Worm (Caenorhabditis elegans): Measurements from ENCODE around the gene nep-21.

Gene nep-21

DNA sequence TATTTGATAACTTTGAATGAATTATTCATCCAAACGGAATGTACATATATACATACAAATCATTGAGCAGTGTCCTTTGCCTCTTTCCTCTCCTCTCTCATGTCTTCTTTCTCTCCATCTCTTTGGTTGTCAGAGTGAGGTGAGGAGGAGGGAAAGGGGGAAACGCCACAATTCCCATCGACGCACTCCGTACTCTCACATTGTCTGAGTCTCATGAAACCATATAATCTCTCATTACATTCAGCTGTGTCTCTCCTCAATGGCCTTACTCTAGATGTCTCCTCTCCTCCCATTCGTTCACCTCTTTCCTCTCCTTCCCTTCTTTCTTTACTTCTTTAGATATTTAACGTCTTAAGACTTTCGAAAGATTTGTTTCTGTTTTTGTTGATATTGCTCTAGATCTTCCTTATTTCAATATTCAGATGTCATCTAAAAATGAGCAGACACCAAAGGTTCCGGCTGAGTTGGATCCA, 48.6 kb downstream of the nep-21 start, which contains the start of gene ceh-74:
TSS of gene ceh-74 (plus strand) at position 423 of the 473 bp plus-strand sequence.
- TF ChIP-seq sem-4 (tag; optimal IDR thresholded peaks at IDR 0.05) (no peak), lin-13 (GFP tag; optimal IDR thresholded peaks at IDR 0.05) (no peak), nhr-237 (tag; optimal IDR thresholded peaks at IDR 0.05) (no peak), unc-55 (GFP tag; optimal IDR thresholded peaks at IDR 0.05) (no peak), nhr-129 (tag; optimal IDR thresholded peaks at IDR 0.05) (peak; percentile 50), peb-1 (tag; optimal IDR thresholded peaks at IDR 0.05) (no peak), F13H6.1 (tag; optimal IDR thresholded peaks at IDR 0.05) (peak; percentile 16), sma-9 (GFP tag; optimal IDR thresholded peaks at IDR 0.05) (peak; percentile 7), sma-9 (tag; optimal IDR thresholded peaks at IDR 0.05) (no peak), C34F6.9 (tag; optimal IDR thresholded peaks at IDR 0.05) (peak; percentile 61), nhr-23 (tag; optimal IDR thresholded peaks at IDR 0.05) (no peak)

DNA sequence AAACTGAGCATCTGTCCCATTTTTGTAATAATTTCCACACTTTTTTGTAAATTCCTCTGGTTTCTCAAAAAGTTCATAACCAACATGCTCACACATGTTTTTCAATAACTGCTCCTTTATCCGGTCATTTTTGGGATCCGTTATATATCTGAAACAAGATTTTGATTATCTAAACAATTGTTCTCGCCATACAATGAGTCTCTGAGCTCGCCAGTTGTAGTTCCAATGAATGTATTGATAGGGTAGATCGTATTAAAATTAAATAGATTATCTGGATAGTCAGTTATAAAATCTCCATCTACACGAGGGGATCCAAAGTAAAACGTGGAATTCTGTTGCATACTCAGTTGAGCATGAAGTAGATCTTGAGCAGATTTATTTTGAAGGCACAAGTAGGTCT, 49.7 kb downstream of the nep-21 start:
- TF ChIP-seq nhr-10 (tag; optimal IDR thresholded peaks at IDR 0.05), result no peak
- no peak for TF ChIP-seq elt-1 (tag; optimal IDR thresholded peaks at IDR 0.05)

DNA sequence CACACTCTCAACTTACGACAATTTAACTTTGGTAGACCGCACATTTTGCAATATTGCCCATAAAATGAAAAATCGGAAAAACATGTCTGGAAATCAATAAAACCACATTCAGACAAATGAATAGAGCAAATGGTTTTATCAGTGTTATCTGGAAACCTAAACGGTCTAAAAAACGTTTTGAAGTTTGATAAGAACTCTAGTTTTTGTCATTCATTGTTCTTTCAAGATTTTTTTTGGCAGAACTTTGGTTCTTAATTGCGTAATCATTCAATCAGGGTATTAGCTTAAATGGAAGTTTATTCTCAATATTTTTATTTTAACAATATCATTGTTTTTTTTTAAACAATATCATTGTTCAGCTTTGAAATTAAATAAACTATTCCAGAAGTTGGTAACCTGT, 51.1 kb downstream of the nep-21 start, which contains the start of gene cest-2.2:
TSS of gene cest-2.2 (minus strand) at position 140 of the 400 bp plus-strand sequence.
- no peak for TF ChIP-seq nhr-12 (tag; optimal IDR thresholded peaks at IDR 0.05)
- peak; percentile 59 for TF ChIP-seq fos-1 (tag; optimal IDR thresholded peaks at IDR 0.05)
- no peak for TF ChIP-seq mbf-1 (tag; optimal IDR thresholded peaks at IDR 0.05)
- TF ChIP-seq nhr-129 (tag; optimal IDR thresholded peaks at IDR 0.05), result no peak

DNA sequence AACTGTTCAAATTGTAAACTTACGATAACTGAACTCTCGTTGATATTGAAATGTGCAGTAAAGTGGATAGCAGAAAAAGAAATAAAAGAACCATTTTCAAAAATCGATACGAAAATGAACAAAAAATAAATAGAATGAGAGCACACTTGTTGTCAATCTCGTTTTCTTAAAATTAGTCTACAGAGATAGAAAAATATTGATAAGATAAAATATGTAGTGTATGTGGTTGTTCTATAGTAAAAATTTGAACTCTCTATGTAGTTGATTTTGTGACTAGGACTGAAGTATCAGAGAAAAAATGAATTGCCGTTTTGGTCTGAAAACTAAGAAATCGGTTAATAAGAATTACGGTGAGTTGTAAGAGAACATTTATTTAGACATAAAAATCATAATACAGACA, 55.0 kb downstream of the nep-21 start, which contains the start of gene cest-2.1:
TSS of gene cest-2.1 (minus strand) at position 198 of the 400 bp plus-strand sequence.
- TF ChIP-seq ztf-11 (tag; optimal IDR thresholded peaks at IDR 0.05) (no peak), lin-11 (tag; optimal IDR thresholded peaks at IDR 0.05) (no peak), lsy-2 (tag; optimal IDR thresholded peaks at IDR 0.05) (no peak), Y55F3AM.14 (GFP tag; optimal IDR thresholded peaks at IDR 0.05) (no peak), nhr-237 (tag; optimal IDR thresholded peaks at IDR 0.05) (no peak), nhr-6 (tag; optimal IDR thresholded peaks at IDR 0.05) (no peak), unc-55 (GFP tag; optimal IDR thresholded peaks at IDR 0.05) (no peak), mdl-1 (tag; optimal IDR thresholded peaks at IDR 0.05) (no peak), lin-39 (tag; optimal IDR thresholded peaks at IDR 0.05) (no peak), C34F6.9 (tag; optimal IDR thresholded peaks at IDR 0.05) (no peak), ztf-1 (GFP tag; conservative IDR thresholded peaks at IDR 0.05) (no peak)

DNA sequence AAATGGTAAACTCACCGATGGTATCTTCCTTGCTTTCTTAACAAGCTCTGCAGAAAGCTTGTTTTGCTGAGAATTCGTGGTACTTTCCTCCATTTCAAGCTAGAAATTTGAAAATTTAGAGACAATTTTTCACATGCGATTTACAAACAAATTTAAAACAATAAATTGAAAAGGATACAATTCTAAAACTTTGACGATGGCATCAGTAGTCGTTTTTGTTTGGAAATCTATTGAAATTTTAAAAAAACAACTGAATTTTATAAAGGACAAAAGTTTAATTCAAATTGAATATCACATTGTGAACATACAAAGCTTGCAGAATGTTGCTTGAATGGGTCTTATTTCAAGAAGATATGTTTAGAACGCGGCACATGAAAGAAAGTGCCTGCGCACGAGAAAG, 58.6 kb downstream of the nep-21 start, which contains the start of gene ocam-1:
TSS of gene ocam-1 (minus strand) at position 101 of the 400 bp plus-strand sequence.
- no peak for TF ChIP-seq nhr-12 (tag; optimal IDR thresholded peaks at IDR 0.05)
- no peak for TF ChIP-seq dmd-4 (tag; optimal IDR thresholded peaks at IDR 0.05)
- no peak for TF ChIP-seq skn-1 (tag; optimal IDR thresholded peaks at IDR 0.05)
- TF ChIP-seq ztf-1 (GFP tag; conservative IDR thresholded peaks at IDR 0.05), result no peak
- TF ChIP-seq gmeb-1 (tag; optimal IDR thresholded peaks at IDR 0.05), result no peak
- TF ChIP-seq R02D3.7 (tag; optimal IDR thresholded peaks at IDR 0.05), result no peak
- TF ChIP-seq Y55F3AM.14 (GFP tag; optimal IDR thresholded peaks at IDR 0.05), result no peak
- no peak for TF ChIP-seq C34F6.9 (tag; optimal IDR thresholded peaks at IDR 0.05)
- TF ChIP-seq zag-1 (tag; optimal IDR thresholded peaks at IDR 0.05), result no peak
- TF ChIP-seq elt-3 (tag; optimal IDR thresholded peaks at IDR 0.05), result no peak
- TF ChIP-seq sem-4 (tag; optimal IDR thresholded peaks at IDR 0.05), result no peak
- TF ChIP-seq ceh-82 (tag; optimal IDR thresholded peaks at IDR 0.05), result no peak
- no peak for TF ChIP-seq lsy-2 (tag; optimal IDR thresholded peaks at IDR 0.05)
- TF ChIP-seq mdl-1 (tag; optimal IDR thresholded peaks at IDR 0.05), result no peak
- no peak for TF ChIP-seq ama-1 (optimal IDR thresholded peaks at IDR 0.05)
- TF ChIP-seq mab-5 (tag; optimal IDR thresholded peaks at IDR 0.05), result no peak
- TF ChIP-seq lin-13 (GFP tag; optimal IDR thresholded peaks at IDR 0.05), result no peak

DNA sequence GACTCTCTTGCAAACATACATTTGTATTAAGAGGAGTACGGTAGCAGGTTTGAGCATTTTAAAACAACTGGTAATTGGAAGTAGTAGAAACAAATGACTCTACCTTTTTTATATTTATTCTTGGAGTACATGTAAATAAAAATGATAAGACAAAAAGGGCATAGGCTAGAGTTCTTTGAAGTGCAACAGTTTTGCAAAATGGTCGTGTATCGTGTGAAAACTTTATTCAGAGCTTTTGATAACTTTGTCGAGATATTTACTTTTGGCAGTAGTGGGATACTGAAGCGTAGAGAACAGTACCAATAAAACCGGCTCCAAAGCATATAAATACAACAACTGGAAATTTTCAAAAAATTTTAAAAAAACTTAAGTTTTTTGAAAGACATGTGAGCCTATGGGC, 59.6 kb downstream of the nep-21 start, which contains the start of gene cest-1.1:
TSS of gene cest-1.1 (minus strand) at position 101 of the 400 bp plus-strand sequence.
- TF ChIP-seq nhr-237 (tag; optimal IDR thresholded peaks at IDR 0.05) (no peak), nhr-23 (tag; optimal IDR thresholded peaks at IDR 0.05) (no peak), R02D3.7 (tag; optimal IDR thresholded peaks at IDR 0.05) (no peak), nhr-11 (tag; optimal IDR thresholded peaks at IDR 0.05) (no peak), ztf-1 (GFP tag; conservative IDR thresholded peaks at IDR 0.05) (no peak), snpc-4 (tag; optimal IDR thresholded peaks at IDR 0.05) (no peak), unc-39 (tag; optimal IDR thresholded peaks at IDR 0.05) (no peak), lin-39 (tag; optimal IDR thresholded peaks at IDR 0.05) (no peak), zag-1 (tag; optimal IDR thresholded peaks at IDR 0.05) (no peak), Y55F3AM.14 (GFP tag; optimal IDR thresholded peaks at IDR 0.05) (no peak), nhr-77 (tag; optimal IDR thresholded peaks at IDR 0.05) (no peak)
